Worm (Caenorhabditis elegans): Measurements from ENCODE around the gene zip-7.

The zip-7 gene

ce11 chrIV:16489958-16490357, 15.5 kb downstream of the zip-7 start (continued):
- no peak for TF ChIP-seq nhr-77 (tag; optimal IDR thresholded peaks at IDR 0.05)
- peak; percentile 54 for TF ChIP-seq mxl-3 (GFP tag; optimal IDR thresholded peaks at IDR 0.05)
- peak; percentile 11 for TF ChIP-seq dpl-1 (GFP tag; optimal IDR thresholded peaks at IDR 0.05)
- TF ChIP-seq Y48G9A.11 (GFP tag; IDR thresholded peaks at IDR 0.05), result no peak
- TF ChIP-seq egl-43 (GFP tag; IDR thresholded peaks at IDR 0.05), result 0 out of 2 replicates have a peak, but pooled peaks have one; percentile 36
- TF ChIP-seq nhr-42 (GFP tag; IDR thresholded peaks at IDR 0.05), result no peak
- TF ChIP-seq lir-3 (tag; optimal IDR thresholded peaks at IDR 0.05), result no peak
- TF ChIP-seq F37D6.2 (tag; optimal IDR thresholded peaks at IDR 0.05), result no peak
- peak; percentile 76 for TF ChIP-seq jun-1 (tag; optimal IDR thresholded peaks at IDR 0.05)
- peak; percentile 86 for TF ChIP-seq mep-1 (tag; optimal IDR thresholded peaks at IDR 0.05)
- peak; percentile 28; the same call in 1 of the 2 replicates for TF ChIP-seq lin-38 (GFP tag; IDR thresholded peaks at IDR 0.05)
- TF ChIP-seq F44E2.7 (GFP tag; IDR thresholded peaks at IDR 0.05), result no peak
- no peak for TF ChIP-seq tra-1 (GFP tag; IDR thresholded peaks at IDR 0.05)
- no peak for TF ChIP-seq hif-1 (tag; optimal IDR thresholded peaks at IDR 0.05)
- TF ChIP-seq ZK337.2 (GFP tag; IDR thresholded peaks at IDR 0.05), result no peak
- no peak for TF ChIP-seq lin-29 (GFP tag; IDR thresholded peaks at IDR 0.05)
- no peak for TF ChIP-seq aly-2 (tag; optimal IDR thresholded peaks at IDR 0.05)
- no peak for TF ChIP-seq ceh-44 (GFP tag; IDR thresholded peaks at IDR 0.05)
- TF ChIP-seq hmg-1.1 (GFP tag; IDR thresholded peaks at IDR 0.05), result peak; percentile 29; the same call in 1 of the 2 replicates
- no peak for TF ChIP-seq tag-97 (GFP tag; IDR thresholded peaks at IDR 0.05)
- peak; percentile 25 for TF ChIP-seq nhr-10 (tag; optimal IDR thresholded peaks at IDR 0.05)
- no peak for TF ChIP-seq vab-7 (GFP tag; IDR thresholded peaks at IDR 0.05)
- no peak for TF ChIP-seq daf-19 (GFP tag; conservative IDR thresholded peaks at IDR 0.05)
- no peak for TF ChIP-seq nhr-111 (GFP tag; optimal IDR thresholded peaks at IDR 0.05)
- TF ChIP-seq ama-1 (optimal IDR thresholded peaks at IDR 0.05), result peak; percentile 57
- no peak for TF ChIP-seq T20F7.1 (GFP tag; optimal IDR thresholded peaks at IDR 0.05)
- no peak for TF ChIP-seq zip-11 (GFP tag; IDR thresholded peaks at IDR 0.05)
- TF ChIP-seq nhr-25 (tag; optimal IDR thresholded peaks at IDR 0.05; ENCODE audit: borderline replicate concordance, insufficient read depth), result peak; percentile 76
- peak; percentile 78 for TF ChIP-seq hlh-11 (tag; optimal IDR thresholded peaks at IDR 0.05)
- no peak for TF ChIP-seq pha-4 (GFP tag; IDR thresholded peaks at IDR 0.05)
- TF ChIP-seq pha-4 (tag; optimal IDR thresholded peaks at IDR 0.05), result no peak
- TF ChIP-seq madf-5 (GFP tag; IDR thresholded peaks at IDR 0.05), result no peak
- TF ChIP-seq snpc-4 (tag; optimal IDR thresholded peaks at IDR 0.05), result no peak
- no peak for TF ChIP-seq Y75B8A.6 (GFP tag; IDR thresholded peaks at IDR 0.05)
- peak; percentile 2 for TF ChIP-seq cey-2 (tag; optimal IDR thresholded peaks at IDR 0.05; ENCODE audit: borderline replicate concordance, insufficient read depth)
- 0 out of 2 replicates have a peak, but pooled peaks have one; percentile 6 for TF ChIP-seq set-16 (GFP tag; IDR thresholded peaks at IDR 0.05)

DNA sequence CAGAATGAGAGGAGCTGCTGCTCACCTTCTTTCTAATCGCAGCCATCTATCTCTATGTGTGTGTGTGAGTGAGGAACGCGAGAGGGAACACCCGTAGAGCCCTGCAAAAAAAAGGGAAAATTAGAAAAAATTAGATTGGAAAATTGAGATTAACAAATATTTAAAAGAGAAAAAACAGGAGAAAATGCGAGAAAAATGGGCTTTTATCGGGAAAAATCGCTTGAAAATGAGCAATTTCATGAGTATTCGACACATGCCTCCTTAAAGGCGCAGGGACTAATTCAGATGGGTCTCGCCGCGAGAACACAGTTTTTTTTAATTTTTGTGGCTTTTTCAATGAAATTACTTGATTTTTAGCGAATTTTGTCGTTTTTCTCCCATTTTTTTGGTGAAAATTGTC, 16.6 kb downstream of the zip-7 start, which contains the start of gene rho-1:
Gene rho-1, minus strand, starts transcription at position 101 of the 400 bp plus-strand sequence.
- TF ChIP-seq nhr-48 (tag; optimal IDR thresholded peaks at IDR 0.05) (no peak), hmg-1.1 (GFP tag; IDR thresholded peaks at IDR 0.05) (0 out of 2 replicates have a peak, but pooled peaks have one; percentile 9), arid-1 (GFP tag; conservative IDR thresholded peaks at IDR 0.05) (no peak)

Data from whole organism, L4 larva.